Fruit fly (Drosophila melanogaster) whole organism, embryonic: ENCODE measurements around the gene caz.

Experiments
- Bgb ChIP-seq: fragments of 200-800 bp; sonication (Bioruptor generic); IDR thresholded peaks from 2 replicates; pipeline ENCODE4 v1.3.6; 2022; ENCODE audit warnings: missing biosample characterization, missing genetic modification characterization; ENCODE audit not compliant: partially characterized antibody
- Blimp-1 ChIP-seq: fragments of 200-800 bp; sonication (Bioruptor generic); optimal IDR thresholded peaks from 3 replicates; lab custom pipeline; 2018; ENCODE audit warnings: missing biosample characterization, missing genetic modification characterization, mild to moderate bottlenecking, moderate library complexity, missing genetic modification reagents
- CG1024 ChIP-seq: fragments of 200-800 bp; sonication (Bioruptor generic); IDR thresholded peaks from 2 replicates; pipeline ENCODE4 v1.3.6; 2022; ENCODE audit warnings: missing biosample characterization, missing genetic modification characterization
- CG10959 ChIP-seq: fragments of 200-800 bp; sonication (Bioruptor generic); IDR thresholded peaks from 2 replicates; pipeline ENCODE4 v1.3.6; 2022; ENCODE audit warnings: missing biosample characterization, missing genetic modification characterization
- CG13624 ChIP-seq: fragments of 200-800 bp; sonication (Bioruptor generic); optimal IDR thresholded peaks from 2 replicates; lab custom pipeline; 2016; ENCODE audit warnings: missing biosample characterization, missing genetic modification characterization
- CG13775 ChIP-seq: fragments of 200-800 bp; sonication (Bioruptor generic); optimal IDR thresholded peaks from 3 replicates; lab custom pipeline; 2017; ENCODE audit warnings: missing biosample characterization, mild to moderate bottlenecking, missing genetic modification characterization
- CG14014 ChIP-seq: fragments of 200-800 bp; sonication (Bioruptor generic); IDR thresholded peaks from 2 replicates; pipeline ENCODE4 v1.3.6; 2022; ENCODE audit warnings: missing biosample characterization, missing genetic modification characterization
- CG16813 ChIP-seq: fragments of 200-800 bp; sonication (Bioruptor generic); IDR thresholded peaks from 3 replicates; pipeline ENCODE4 v1.3.6; 2022; ENCODE audit warnings: missing biosample characterization, missing genetic modification characterization; ENCODE audit not compliant: partially characterized antibody
- CG18619 ChIP-seq: fragments of 200-800 bp; sonication (Bioruptor generic); optimal IDR thresholded peaks from 3 replicates; lab custom pipeline; 2017; ENCODE audit warnings: missing biosample characterization, mild to moderate bottlenecking, missing genetic modification characterization
- CG31365 ChIP-seq: fragments of 200-800 bp; sonication (Bioruptor generic); optimal IDR thresholded peaks from 2 replicates; lab custom pipeline; 2018; ENCODE audit warnings: missing biosample characterization, mild to moderate bottlenecking, missing genetic modification characterization
- CG33213 ChIP-seq: fragments of 200-800 bp; sonication (Bioruptor generic); optimal IDR thresholded peaks from 3 replicates; lab custom pipeline; 2016; ENCODE audit warnings: missing biosample characterization, missing genetic modification characterization
- CG4854 ChIP-seq: fragments of 200-800 bp; sonication (Bioruptor generic); optimal IDR thresholded peaks from 2 replicates; lab custom pipeline; 2016; ENCODE audit warnings: missing biosample characterization, missing genetic modification characterization, inconsistent platforms
- CG5953 ChIP-seq: fragments of 200-800 bp; sonication (Bioruptor generic); IDR thresholded peaks from 2 replicates; pipeline ENCODE4 v1.3.6; 2022; ENCODE audit warnings: missing biosample characterization, missing genetic modification characterization
- CG6272 ChIP-seq: fragments of 200-800 bp; sonication (Bioruptor generic); IDR thresholded peaks from 2 replicates; pipeline ENCODE4 v1.3.6; 2022; ENCODE audit warnings: missing biosample characterization, missing genetic modification characterization
- CHES-1-like ChIP-seq: fragments of 200-800 bp; sonication (Bioruptor generic); optimal IDR thresholded peaks from 2 replicates; lab custom pipeline; 2016; ENCODE audit warnings: missing biosample characterization, missing genetic modification characterization
- CTCF ChIP-seq: fragments of 200-800 bp; sonication (Bioruptor generic); optimal IDR thresholded peaks from 2 replicates; lab custom pipeline; 2017; ENCODE audit warnings: missing biosample characterization, mild to moderate bottlenecking, missing genetic modification characterization, moderate library complexity
- Camta ChIP-seq: fragments of 200-800 bp; sonication (Bioruptor generic); optimal IDR thresholded peaks from 2 replicates; lab custom pipeline; 2016; ENCODE audit warnings: missing biosample characterization, missing genetic modification characterization
- CkIIα-i1 ChIP-seq: fragments of 200-800 bp; sonication (Bioruptor generic); IDR thresholded peaks from 2 replicates; pipeline ENCODE4 v1.3.6; 2022; ENCODE audit warnings: missing biosample characterization, missing genetic modification characterization
- Dip2 ChIP-seq: fragments of 200-800 bp; sonication (Bioruptor generic); IDR thresholded peaks from 2 replicates; pipeline ENCODE4 v1.3.6; 2022; ENCODE audit warnings: missing biosample characterization, missing genetic modification characterization
- Elba2 ChIP-seq: fragments of 200-800 bp; sonication (Bioruptor generic); optimal IDR thresholded peaks from 3 replicates; lab custom pipeline; 2016; ENCODE audit warnings: missing biosample characterization, missing genetic modification characterization
- Fer1 ChIP-seq: fragments of 200-800 bp; sonication (Bioruptor generic); optimal IDR thresholded peaks from 2 replicates; lab custom pipeline; 2017; ENCODE audit warnings: missing biosample characterization, mild to moderate bottlenecking, missing genetic modification characterization
- H2.0 ChIP-seq: fragments of 200-800 bp; sonication (Bioruptor generic); IDR thresholded peaks from 2 replicates; pipeline ENCODE4 v1.3.6; 2022; ENCODE audit warnings: missing biosample characterization, missing genetic modification characterization
- HmgZ ChIP-seq: fragments of 200-800 bp; sonication (Bioruptor generic); optimal IDR thresholded peaks from 2 replicates; lab custom pipeline; 2018; ENCODE audit warnings: missing biosample characterization, mild to moderate bottlenecking, missing genetic modification characterization
- Jarid2 ChIP-seq: fragments of 200-800 bp; sonication (Bioruptor generic); optimal IDR thresholded peaks from 3 replicates; lab custom pipeline; 2017; ENCODE audit warnings: mild to moderate bottlenecking, missing biosample characterization, missing genetic modification reagents, missing genetic modification characterization
- Max ChIP-seq: fragments of 200-800 bp; sonication (Bioruptor generic); optimal IDR thresholded peaks from 2 replicates; lab custom pipeline; 2016; ENCODE audit warnings: missing biosample characterization, mild to moderate bottlenecking, missing genetic modification characterization
- Mrtf ChIP-seq: fragments of 200-800 bp; sonication (Bioruptor generic); IDR thresholded peaks from 3 replicates; pipeline ENCODE4 v1.3.6; 2022; ENCODE audit warnings: missing biosample characterization, missing genetic modification characterization
- NfI ChIP-seq: fragments of 200-800 bp; sonication (Bioruptor generic); optimal IDR thresholded peaks from 3 replicates; lab custom pipeline; 2018; ENCODE audit warnings: missing biosample characterization, mild to moderate bottlenecking, missing genetic modification characterization, moderate library complexity
- Opbp ChIP-seq: fragments of 200-800 bp; sonication (Bioruptor generic); IDR thresholded peaks from 3 replicates; pipeline ENCODE4 v1.3.6; 2022; ENCODE audit warnings: missing biosample characterization, missing genetic modification characterization; ENCODE audit not compliant: partially characterized antibody
- Poxn ChIP-seq: fragments of 200-800 bp; sonication (Bioruptor generic); IDR thresholded peaks from 2 replicates; pipeline ENCODE4 v1.3.6; 2022; ENCODE audit warnings: missing biosample characterization, missing genetic modification characterization
- Ptx1 ChIP-seq: fragments of 200-800 bp; sonication (Bioruptor generic); IDR thresholded peaks from 2 replicates; pipeline ENCODE4 v1.3.6; 2022; ENCODE audit warnings: missing biosample characterization, missing genetic modification characterization
- Rfx ChIP-seq: fragments of 200-800 bp; sonication (Bioruptor generic); IDR thresholded peaks from 2 replicates; pipeline ENCODE4 v1.3.6; 2022; ENCODE audit warnings: missing biosample characterization, missing genetic modification characterization
- al ChIP-seq: fragments of 200-800 bp; sonication (Bioruptor generic); IDR thresholded peaks from 2 replicates; pipeline ENCODE4 v1.3.6; 2022; ENCODE audit warnings: missing biosample characterization, missing genetic modification characterization
- bbx ChIP-seq: fragments of 200-800 bp; sonication (Bioruptor generic); IDR thresholded peaks from 2 replicates; pipeline ENCODE4 v1.3.6; 2022; ENCODE audit warnings: missing biosample characterization, missing genetic modification characterization; ENCODE audit not compliant: partially characterized antibody
- bowl ChIP-seq: fragments of 200-800 bp; sonication (Bioruptor generic); IDR thresholded peaks from 2 replicates; pipeline ENCODE4 v1.3.6; 2022; ENCODE audit warnings: missing biosample characterization, missing genetic modification characterization
- chinmo ChIP-seq: fragments of 200-800 bp; sonication (Bioruptor generic); IDR thresholded peaks from 4 replicates; pipeline ENCODE4 v1.3.6; 2022; ENCODE audit warnings: missing biosample characterization, missing genetic modification characterization; ENCODE audit not compliant: partially characterized antibody
- croc ChIP-seq: fragments of 200-800 bp; sonication (Bioruptor generic); conservative IDR thresholded peaks from 3 replicates; pipeline ENCODE4 v1.3.6; 2022; ENCODE audit warnings: missing biosample characterization, missing genetic modification characterization
- dmrt11E ChIP-seq: fragments of 200-800 bp; sonication (Bioruptor generic); optimal IDR thresholded peaks from 3 replicates; lab custom pipeline; 2018; ENCODE audit warnings: missing biosample characterization, mild to moderate bottlenecking, missing genetic modification characterization, moderate library complexity
- dpn ChIP-seq, 2 experiments: fragments of 200-800 bp; sonication (Bioruptor generic); optimal IDR thresholded peaks; 3 replicates each; lab custom pipeline; 2016; ENCODE audit warnings: missing biosample characterization in 2 of 2, missing genetic modification characterization in 2 of 2
- dysf ChIP-seq: fragments of 200-800 bp; sonication (Bioruptor generic); IDR thresholded peaks from 3 replicates; pipeline ENCODE4 v1.3.6; 2022; ENCODE audit warnings: missing biosample characterization, missing genetic modification characterization
- fd3F ChIP-seq: fragments of 200-800 bp; sonication (Bioruptor generic); optimal IDR thresholded peaks from 2 replicates; lab custom pipeline; 2018; ENCODE audit warnings: missing biosample characterization, mild to moderate bottlenecking, missing genetic modification characterization, moderate library complexity
- gce ChIP-seq: fragments of 200-800 bp; sonication (Bioruptor generic); IDR thresholded peaks from 3 replicates; pipeline ENCODE4 v1.3.6; 2022; ENCODE audit warnings: missing biosample characterization, missing genetic modification characterization
- her ChIP-seq: fragments of 200-800 bp; sonication (Bioruptor generic); optimal IDR thresholded peaks from 2 replicates; lab custom pipeline; 2016; ENCODE audit warnings: missing biosample characterization, missing genetic modification characterization
- lola ChIP-seq, 3 experiments: fragments of >200 bp in 2 of 3; fragments of 200-800 bp in 1 of 3; sonication (Bioruptor generic) in 1 of 3; optimal IDR thresholded peaks; 2 replicates each; lab custom pipeline; 2017 to 2019; ENCODE audit warnings: missing biosample characterization in 3 of 3, missing genetic modification characterization in 3 of 3, mild to moderate bottlenecking in 1 of 3, moderate library complexity in 1 of 3
- peb ChIP-seq: fragments of 200-800 bp; sonication (Bioruptor generic); IDR thresholded peaks from 2 replicates; pipeline ENCODE4 v1.3.6; 2022; ENCODE audit warnings: missing biosample characterization, missing genetic modification characterization
- pfk ChIP-seq: fragments of 200-800 bp; sonication (Bioruptor generic); optimal IDR thresholded peaks from 2 replicates; lab custom pipeline; 2018; ENCODE audit warnings: missing biosample characterization, mild to moderate bottlenecking, missing genetic modification characterization, moderate library complexity
- pho ChIP-seq: fragments of 200-800 bp; sonication (Bioruptor generic); optimal IDR thresholded peaks from 2 replicates; lab custom pipeline; 2016; ENCODE audit warnings: missing biosample characterization, missing genetic modification characterization
- prd ChIP-seq, 3 experiments: fragments of >200 bp in 2 of 3; fragments of 200-800 bp in 1 of 3; sonication (Bioruptor generic) in 1 of 3; optimal IDR thresholded peaks in 2 of 3; IDR thresholded peaks in 1 of 3; 2 replicates in 2 of 3; 3 replicates in 1 of 3; pipeline versions ENCODE4 v1.3.6 to Lab custom; 2017 to 2022; ENCODE audit warnings: missing biosample characterization in 1 of 3, missing genetic modification characterization in 1 of 3
- rib ChIP-seq: fragments of 200-800 bp; sonication (Bioruptor generic); IDR thresholded peaks from 2 replicates; pipeline ENCODE4 v1.3.6; 2022; ENCODE audit warnings: missing biosample characterization, missing genetic modification characterization
- sd ChIP-seq: fragments of 200-800 bp; sonication (Bioruptor generic); optimal IDR thresholded peaks from 3 replicates; lab custom pipeline; 2018; ENCODE audit warnings: missing biosample characterization, mild to moderate bottlenecking, missing genetic modification characterization, moderate library complexity
- sug ChIP-seq: fragments of 200-800 bp; optimal IDR thresholded peaks from 2 replicates; lab custom pipeline; 2019; ENCODE audit warnings: missing biosample characterization, mild to moderate bottlenecking, missing genetic modification characterization, moderate library complexity
- zfh1 ChIP-seq: fragments of 200-800 bp; sonication (Bioruptor generic); IDR thresholded peaks from 3 replicates; pipeline ENCODE4 v1.3.6; 2022; ENCODE audit warnings: missing biosample characterization, missing genetic modification characterization

Gene caz

dm6 chrX:16263415-16263814 is 25.2 kb upstream of the caz start (continued):
- TF ChIP-seq CG1024 = peak; percentile 58; the same call in 1 of the 2 replicates
- no peak for TF ChIP-seq her (GFP tag; lab: Kevin White, UChicago)
- peak; percentile 80 for TF ChIP-seq CG10959 (GFP tag; lab: Robert Waterston, UW)
- peak; percentile 23 for TF ChIP-seq sd
- no peak for TF ChIP-seq Dip2
- TF ChIP-seq Opbp (GFP tag; lab: Robert Waterston, UW) = no peak
- peak; percentile 85 for TF ChIP-seq zfh1 (GFP tag; lab: Robert Waterston, UW)
- TF ChIP-seq CG14014 (GFP tag; lab: Robert Waterston, UW) = peak; percentile 81
- peak; percentile 60 for TF ChIP-seq CG18619 (GFP tag; lab: Kevin White, UChicago)
- TF ChIP-seq dysf = peak; percentile 83
- peak; percentile 71 for TF ChIP-seq fd3F (GFP tag; lab: Kevin White, UChicago)
- peak; percentile 35 for TF ChIP-seq CG31365
- TF ChIP-seq Ptx1 (GFP tag; lab: Robert Waterston, UW) = peak; percentile 81
- peak; percentile 71 for TF ChIP-seq HmgZ (tag; lab: Kevin White, UChicago)
- peak; percentile 53; the same call in 1 of the 2 replicates for TF ChIP-seq CG6272
- TF ChIP-seq al = peak; percentile 57
- no peak for TF ChIP-seq Bgb (GFP tag; lab: Robert Waterston, UW)
- peak; percentile 67 for TF ChIP-seq croc (GFP tag; lab: Robert Waterston, UW)
- peak; percentile 77 for TF ChIP-seq Rfx (GFP tag; lab: Robert Waterston, UW)
- TF ChIP-seq Blimp-1 (GFP tag; lab: Kevin White, UChicago) = peak; percentile 76
- peak; percentile 70 for TF ChIP-seq NfI
- TF ChIP-seq Mrtf = peak; percentile 63; the same call in 1 of the 3 replicates
- peak; percentile 30; the same call in 1 of the 2 replicates for TF ChIP-seq rib (GFP tag; lab: Robert Waterston, UW)
- TF ChIP-seq pho = peak; percentile 13
- peak; percentile 51 for TF ChIP-seq CG4854 (GFP tag; lab: Kevin White, UChicago)
- no peak for TF ChIP-seq pfk (GFP tag; lab: Kevin White, UChicago)
- no peak for TF ChIP-seq CHES-1-like (GFP tag; lab: Kevin White, UChicago)
- TF ChIP-seq prd (optimal IDR thresholded peaks at IDR 0.05; lab: Kevin White, UChicago) = no peak
- TF ChIP-seq prd (GFP tag; IDR thresholded peaks at IDR 0.05; lab: Robert Waterston, UW) = peak; percentile 89
- peak; percentile 35 for TF ChIP-seq Jarid2 (GFP tag; lab: Kevin White, UChicago)
- TF ChIP-seq Poxn (GFP tag; lab: Robert Waterston, UW) = no peak
- TF ChIP-seq CG13624 (GFP tag; lab: Kevin White, UChicago) = peak; percentile 27
- TF ChIP-seq CG33213 (GFP tag; lab: Kevin White, UChicago) = peak; percentile 22
- no peak for TF ChIP-seq bbx
- peak; percentile 86 for TF ChIP-seq dmrt11E (tag; lab: Kevin White, UChicago)
- peak; percentile 56; the same call in 1 of the 2 replicates for TF ChIP-seq peb (GFP tag; lab: Robert Waterston, UW)
- peak in 1 of 3 experiments; percentile 79 for TF ChIP-seq lola (GFP tag; optimal IDR thresholded peaks at IDR 0.05; lab: Kevin White, UChicago)
- TF ChIP-seq Elba2 = no peak
- TF ChIP-seq H2.0 = peak; percentile 75
- peak; percentile 24 to 72 for TF ChIP-seq dpn (GFP tag; optimal IDR thresholded peaks at IDR 0.05; lab: Kevin White, UChicago)
- peak; percentile 52 for TF ChIP-seq Camta
- TF ChIP-seq chinmo (GFP tag; lab: Robert Waterston, UW) = no peak
- peak; percentile 74; the same call in 1 of the 2 replicates for TF ChIP-seq bowl (GFP tag; lab: Robert Waterston, UW)
- TF ChIP-seq sug = peak; percentile 51
- peak; percentile 84 for TF ChIP-seq Fer1 (GFP tag; lab: Kevin White, UChicago)
- TF ChIP-seq CG16813 (GFP tag; lab: Robert Waterston, UW) = no peak
- peak; percentile 68; the same call in 2 of the 3 replicates for TF ChIP-seq gce (GFP tag; lab: Robert Waterston, UW)
- TF ChIP-seq CG5953 (GFP tag; lab: Robert Waterston, UW) = no peak
- TF ChIP-seq CTCF (GFP tag; lab: Kevin White, UChicago) = no peak
- no peak; the same call in 1 of the 2 replicates for TF ChIP-seq CkIIα-i1 (GFP tag; lab: Robert Waterston, UW)
- TF ChIP-seq CG13775 = peak; percentile 68
- peak; percentile 76 for TF ChIP-seq Max (GFP tag; lab: Kevin White, UChicago)
